Worm (Caenorhabditis elegans): ENCODE data around the gene R13D11.3.

DNA sequence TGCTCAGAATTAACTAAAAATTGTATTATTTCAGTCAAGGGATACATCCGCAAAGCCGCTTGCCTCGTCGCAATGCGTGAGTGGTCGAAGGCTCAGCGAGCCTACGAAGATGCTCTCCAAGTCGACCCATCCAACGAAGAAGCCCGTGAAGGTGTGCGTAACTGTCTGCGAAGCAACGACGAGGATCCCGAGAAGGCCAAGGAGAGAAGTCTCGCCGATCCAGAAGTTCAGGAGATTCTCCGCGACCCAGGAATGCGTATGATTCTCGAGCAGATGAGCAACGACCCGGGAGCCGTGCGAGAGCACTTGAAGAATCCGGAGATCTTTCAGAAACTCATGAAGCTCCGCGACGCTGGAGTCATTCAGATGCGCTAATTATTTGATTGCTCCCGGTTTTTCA lies 40.5 kb upstream of the R13D11.3 start:
- TF ChIP-seq unc-39 (tag; optimal IDR thresholded peaks at IDR 0.05), result no peak
- no peak for TF ChIP-seq elt-2 (tag; optimal IDR thresholded peaks at IDR 0.05)
- no peak for TF ChIP-seq unc-62 (GFP tag; optimal IDR thresholded peaks at IDR 0.05)
- no peak for TF ChIP-seq snpc-4 (tag; optimal IDR thresholded peaks at IDR 0.05)
- TF ChIP-seq nhr-23 (tag; optimal IDR thresholded peaks at IDR 0.05), result no peak
- TF ChIP-seq tbx-2 (tag; optimal IDR thresholded peaks at IDR 0.05), result no peak
- TF ChIP-seq ZK546.5 (tag; optimal IDR thresholded peaks at IDR 0.05), result no peak
- no peak for TF ChIP-seq ceh-16 (tag; optimal IDR thresholded peaks at IDR 0.05)
- TF ChIP-seq fkh-10 (GFP tag; optimal IDR thresholded peaks at IDR 0.05), result no peak
- TF ChIP-seq ceh-28 (tag; optimal IDR thresholded peaks at IDR 0.05), result no peak
